Fruit fly (Drosophila melanogaster) whole organism, embryonic: Measurements from ENCODE around the gene Polr2I.

Source experiments
- Asciz ChIP-seq: fragments of 200-800 bp; sonication (Bioruptor generic); optimal IDR thresholded peaks from 2 replicates; lab custom pipeline; 2017; ENCODE audit warnings: missing biosample characterization, mild to moderate bottlenecking, missing genetic modification characterization, missing genetic modification reagents
- Atf6 ChIP-seq: fragments of 200-800 bp; sonication (Bioruptor generic); IDR thresholded peaks from 2 replicates; pipeline ENCODE4 v1.3.6; 2022; ENCODE audit warnings: missing biosample characterization, missing genetic modification characterization
- Bteb2 ChIP-seq: fragments of 200-800 bp; sonication (Bioruptor generic); optimal IDR thresholded peaks from 2 replicates; lab custom pipeline; 2016; ENCODE audit warnings: missing biosample characterization, missing genetic modification characterization
- CG10543 ChIP-seq: fragments of 200-800 bp; sonication (Bioruptor generic); optimal IDR thresholded peaks from 3 replicates; lab custom pipeline; 2017; ENCODE audit warnings: missing biosample characterization, mild to moderate bottlenecking, missing genetic modification characterization, moderate library complexity
- CG12299 ChIP-seq: fragments of 200-800 bp; sonication (Bioruptor generic); optimal IDR thresholded peaks from 2 replicates; lab custom pipeline; 2018; ENCODE audit warnings: missing biosample characterization, mild to moderate bottlenecking, missing genetic modification characterization
- CG12391 ChIP-seq: fragments of 200-800 bp; sonication (Bioruptor generic); optimal IDR thresholded peaks from 3 replicates; lab custom pipeline; 2018; ENCODE audit warnings: missing biosample characterization, mild to moderate bottlenecking, missing genetic modification characterization, moderate library complexity
- CG12744 ChIP-seq: fragments of 200-800 bp; sonication (Bioruptor generic); optimal IDR thresholded peaks from 2 replicates; lab custom pipeline; 2016; ENCODE audit warnings: missing biosample characterization, missing genetic modification characterization
- CG13296 ChIP-seq: fragments of 200-800 bp; sonication (Bioruptor generic); optimal IDR thresholded peaks from 3 replicates; lab custom pipeline; 2018; ENCODE audit warnings: missing biosample characterization, mild to moderate bottlenecking, missing genetic modification characterization
- CG14050 ChIP-seq: fragments of 200-800 bp; sonication (Bioruptor generic); IDR thresholded peaks from 3 replicates; pipeline ENCODE4 v1.3.6; 2022; ENCODE audit warnings: missing biosample characterization, missing genetic modification characterization
- CG14667 ChIP-seq: fragments of 200-800 bp; sonication (Bioruptor generic); IDR thresholded peaks from 2 replicates; pipeline ENCODE4 v1.3.6; 2022; ENCODE audit warnings: missing biosample characterization, missing genetic modification characterization
- CG14710 ChIP-seq: fragments of 200-800 bp; sonication (Bioruptor generic); optimal IDR thresholded peaks from 3 replicates; lab custom pipeline; 2019; ENCODE audit warnings: missing biosample characterization, mild to moderate bottlenecking, missing genetic modification characterization, moderate library complexity
- CG15073 ChIP-seq: fragments of 200-800 bp; sonication (Bioruptor generic); optimal IDR thresholded peaks from 2 replicates; lab custom pipeline; 2016; ENCODE audit warnings: missing biosample characterization, missing genetic modification characterization
- CG15479 ChIP-seq: fragments of 200-800 bp; sonication (Bioruptor generic); optimal IDR thresholded peaks from 3 replicates; lab custom pipeline; 2019; ENCODE audit warnings: missing biosample characterization, mild to moderate bottlenecking, missing genetic modification characterization, moderate library complexity
- CG16813 ChIP-seq: fragments of 200-800 bp; sonication (Bioruptor generic); IDR thresholded peaks from 3 replicates; pipeline ENCODE4 v1.3.6; 2022; ENCODE audit warnings: missing biosample characterization, missing genetic modification characterization; ENCODE audit not compliant: partially characterized antibody
- CG2889 ChIP-seq: fragments of 200-800 bp; sonication (Bioruptor generic); IDR thresholded peaks from 3 replicates; pipeline ENCODE4 v1.3.6; 2022; ENCODE audit warnings: missing biosample characterization, missing genetic modification characterization
- CG31441 ChIP-seq: fragments of 200-800 bp; sonication (Bioruptor generic); IDR thresholded peaks from 2 replicates; pipeline ENCODE4 v1.3.6; 2022; ENCODE audit warnings: missing biosample characterization, missing genetic modification characterization
- CG34224 ChIP-seq: fragments of 200-800 bp; sonication (Bioruptor generic); IDR thresholded peaks from 3 replicates; pipeline ENCODE4 v1.3.6; 2022; ENCODE audit warnings: missing biosample characterization, missing genetic modification characterization; ENCODE audit not compliant: partially characterized antibody
- CG34376 ChIP-seq: fragments of 200-800 bp; sonication (Bioruptor generic); optimal IDR thresholded peaks from 2 replicates; lab custom pipeline; 2018; ENCODE audit warnings: missing biosample characterization, mild to moderate bottlenecking, missing genetic modification characterization
- CG34422 ChIP-seq: fragments of 200-800 bp; sonication (Bioruptor generic); IDR thresholded peaks from 3 replicates; pipeline ENCODE4 v1.3.6; 2022; ENCODE audit warnings: missing biosample characterization, missing genetic modification characterization
- CG6683 ChIP-seq: fragments of 200-800 bp; sonication (Bioruptor generic); optimal IDR thresholded peaks from 2 replicates; lab custom pipeline; 2017; ENCODE audit warnings: missing biosample characterization, mild to moderate bottlenecking, missing genetic modification characterization, missing genetic modification reagents
- CG8478 ChIP-seq: fragments of >200 bp; optimal IDR thresholded peaks from 2 replicates; lab custom pipeline; 2018
- CG9609 ChIP-seq: fragments of 200-800 bp; sonication (Bioruptor generic); optimal IDR thresholded peaks from 3 replicates; lab custom pipeline; 2016; ENCODE audit warnings: missing biosample characterization, missing genetic modification characterization
- CG9817 ChIP-seq: fragments of 200-800 bp; sonication (Bioruptor generic); optimal IDR thresholded peaks from 2 replicates; lab custom pipeline; 2018; ENCODE audit warnings: missing biosample characterization, mild to moderate bottlenecking, missing genetic modification characterization, moderate library complexity
- CkIIα-i1 ChIP-seq: fragments of 200-800 bp; sonication (Bioruptor generic); IDR thresholded peaks from 2 replicates; pipeline ENCODE4 v1.3.6; 2022; ENCODE audit warnings: missing biosample characterization, missing genetic modification characterization
- Dip2 ChIP-seq: fragments of 200-800 bp; sonication (Bioruptor generic); IDR thresholded peaks from 2 replicates; pipeline ENCODE4 v1.3.6; 2022; ENCODE audit warnings: missing biosample characterization, missing genetic modification characterization
- Ets65A ChIP-seq: fragments of 200-800 bp; sonication (Bioruptor generic); peaks from one replicate; lab custom pipeline; 2016; ENCODE audit warnings: missing biosample characterization, missing genetic modification characterization
- GATAe ChIP-seq: fragments of 200-800 bp; sonication (Bioruptor generic); conservative IDR thresholded peaks from 2 replicates; pipeline ENCODE4 v1.3.6; 2022; ENCODE audit warnings: missing biosample characterization, missing genetic modification characterization
- HLH3B ChIP-seq: fragments of 200-800 bp; sonication (Bioruptor generic); IDR thresholded peaks from 2 replicates; pipeline ENCODE4 v1.3.6; 2022; ENCODE audit warnings: missing biosample characterization, missing genetic modification characterization
- Hand ChIP-seq: fragments of 200-800 bp; sonication (Bioruptor generic); optimal IDR thresholded peaks from 2 replicates; lab custom pipeline; 2017; ENCODE audit warnings: mild to moderate bottlenecking, missing biosample characterization, missing genetic modification reagents, missing genetic modification characterization
- Hey ChIP-seq: fragments of 200-800 bp; sonication (Bioruptor generic); optimal IDR thresholded peaks from 3 replicates; lab custom pipeline; 2018; ENCODE audit warnings: missing biosample characterization, mild to moderate bottlenecking, missing genetic modification characterization
- Med ChIP-seq: fragments of 200-800 bp; sonication (Bioruptor generic); peaks from one replicate; lab custom pipeline; 2016; ENCODE audit warnings: missing biosample characterization, missing genetic modification characterization, mild to moderate bottlenecking, inconsistent platforms, moderate library complexity
- Mes4 ChIP-seq: fragments of 200-800 bp; sonication (Bioruptor generic); optimal IDR thresholded peaks from 2 replicates; lab custom pipeline; 2016; ENCODE audit warnings: missing biosample characterization, missing genetic modification characterization
- NC2α ChIP-seq: fragments of 200-800 bp; sonication (Bioruptor generic); optimal IDR thresholded peaks from 2 replicates; lab custom pipeline; 2016; ENCODE audit warnings: missing biosample characterization, missing genetic modification characterization
- Rx ChIP-seq: fragments of 200-800 bp; sonication (Bioruptor generic); IDR thresholded peaks from 2 replicates; pipeline ENCODE4 v1.3.6; 2022; ENCODE audit warnings: missing biosample characterization, missing genetic modification characterization
- crp ChIP-seq, 2 experiments: fragments of 200-800 bp; sonication (Bioruptor generic); optimal IDR thresholded peaks; 2 replicates in 1 of 2; 3 replicates in 1 of 2; lab custom pipeline; 2017; ENCODE audit warnings: missing biosample characterization in 2 of 2, missing genetic modification characterization in 2 of 2, mild to moderate bottlenecking in 1 of 2, moderate library complexity in 1 of 2
- danr ChIP-seq: fragments of 200-800 bp; sonication (Bioruptor generic); IDR thresholded peaks from 2 replicates; pipeline ENCODE4 v1.3.6; 2022; ENCODE audit warnings: missing biosample characterization, missing genetic modification characterization
- dati ChIP-seq: fragments of 200-800 bp; sonication (Bioruptor generic); IDR thresholded peaks from 2 replicates; pipeline ENCODE4 v1.3.6; 2022; ENCODE audit warnings: missing biosample characterization, missing genetic modification characterization
- en ChIP-seq: fragments of 200-800 bp; sonication (Bioruptor generic); optimal IDR thresholded peaks from 2 replicates; lab custom pipeline; 2016; ENCODE audit warnings: missing biosample characterization, missing genetic modification characterization
- fru ChIP-seq: fragments of >200 bp; optimal IDR thresholded peaks from 2 replicates; lab custom pipeline; 2017
- grau ChIP-seq: fragments of 200-800 bp; optimal IDR thresholded peaks from 3 replicates; lab custom pipeline; 2019; ENCODE audit warnings: missing biosample characterization, mild to moderate bottlenecking, missing genetic modification characterization, moderate library complexity
- gro ChIP-seq: fragments of 200-800 bp; sonication (Bioruptor generic); optimal IDR thresholded peaks from 2 replicates; lab custom pipeline; 2016; ENCODE audit warnings: missing biosample characterization, missing genetic modification characterization
- kni ChIP-seq: fragments of 200-800 bp; sonication (Bioruptor generic); optimal IDR thresholded peaks from 3 replicates; lab custom pipeline; 2017; ENCODE audit warnings: mild to moderate bottlenecking, missing biosample characterization, missing genetic modification reagents, missing genetic modification characterization
- knrl ChIP-seq: fragments of 200-800 bp; sonication (Bioruptor generic); IDR thresholded peaks from 3 replicates; pipeline ENCODE4 v1.3.6; 2022; ENCODE audit warnings: missing biosample characterization, missing genetic modification characterization; ENCODE audit not compliant: partially characterized antibody
- luna ChIP-seq: fragments of 200-800 bp; sonication (Bioruptor generic); optimal IDR thresholded peaks from 2 replicates; lab custom pipeline; 2016; ENCODE audit warnings: missing biosample characterization, missing genetic modification characterization
- nerfin-2 ChIP-seq: fragments of 200-800 bp; sonication (Bioruptor generic); IDR thresholded peaks from 2 replicates; pipeline ENCODE4 v1.3.6; 2022; ENCODE audit warnings: missing biosample characterization, missing genetic modification characterization; ENCODE audit not compliant: partially characterized antibody
- pan ChIP-seq, 4 experiments: fragments of >200 bp in 3 of 4; fragments of 200-800 bp in 1 of 4; sonication (Bioruptor generic) in 1 of 4; optimal IDR thresholded peaks in 3 of 4; IDR thresholded peaks in 1 of 4; 2 replicates each; pipeline versions ENCODE4 v1.3.6 to Lab custom; 2017 to 2022; ENCODE audit warnings: missing biosample characterization in 2 of 4, missing genetic modification characterization in 2 of 4, mixed read lengths in 1 of 4
- rib ChIP-seq: fragments of 200-800 bp; sonication (Bioruptor generic); IDR thresholded peaks from 2 replicates; pipeline ENCODE4 v1.3.6; 2022; ENCODE audit warnings: missing biosample characterization, missing genetic modification characterization
- row ChIP-seq: fragments of 200-800 bp; sonication (Bioruptor generic); IDR thresholded peaks from 3 replicates; pipeline ENCODE4 v1.3.6; 2022; ENCODE audit warnings: missing biosample characterization, missing genetic modification characterization
- slbo ChIP-seq: fragments of 200-800 bp; sonication (Bioruptor generic); IDR thresholded peaks from 2 replicates; pipeline ENCODE4 v1.3.6; 2022; ENCODE audit warnings: missing biosample characterization, missing genetic modification characterization
- so ChIP-seq: fragments of 200-800 bp; sonication (Bioruptor generic); IDR thresholded peaks from 3 replicates; pipeline ENCODE4 v1.3.6; 2022; ENCODE audit warnings: missing biosample characterization, missing genetic modification characterization
- trh ChIP-seq: fragments of 200-800 bp; sonication (Bioruptor generic); optimal IDR thresholded peaks from 2 replicates; lab custom pipeline; 2016; ENCODE audit warnings: missing biosample characterization, missing genetic modification characterization
- ttk ChIP-seq: fragments of 200-800 bp; sonication (Bioruptor generic); IDR thresholded peaks from 2 replicates; pipeline ENCODE4 v2.1.2; 2022; ENCODE audit warnings: missing biosample characterization, missing genetic modification characterization

Gene Polr2I

dm6 chr3R:14357405-14357804 is 48.5 kb downstream of the Polr2I start (continued):
- TF ChIP-seq CG34422, result no peak
- TF ChIP-seq CG14710 (tag; lab: Kevin White, UChicago), result peak; percentile 15
- TF ChIP-seq CG12299 (tag; lab: Kevin White, UChicago), result no peak
- peak; percentile 1 for TF ChIP-seq CG6683 (GFP tag; lab: Kevin White, UChicago)
- no peak for TF ChIP-seq crp (GFP tag; optimal IDR thresholded peaks at IDR 0.05; lab: Kevin White, UChicago)
- TF ChIP-seq Atf6 (GFP tag; lab: Robert Waterston, UW), result peak; percentile 11; the same call in 1 of the 2 replicates
- TF ChIP-seq Dip2 (GFP tag; lab: Robert Waterston, UW), result no peak
- peak; percentile 33 for TF ChIP-seq CG12391 (tag; lab: Kevin White, UChicago)
- TF ChIP-seq rib (GFP tag; lab: Robert Waterston, UW), result no peak
- TF ChIP-seq luna (GFP tag; lab: Kevin White, UChicago), result no peak
- peak; percentile 62 for TF ChIP-seq CG14667 (GFP tag; lab: Robert Waterston, UW)
- no peak for TF ChIP-seq danr
- TF ChIP-seq Hey (tag; lab: Kevin White, UChicago), result no peak
- no peak for TF ChIP-seq pan (optimal IDR thresholded peaks at IDR 0.05; lab: Kevin White, UChicago)
- peak in 1 of 2 experiments; percentile 67 for TF ChIP-seq pan (GFP tag; optimal IDR thresholded peaks at IDR 0.05 in 1 of 2, IDR thresholded peaks at IDR 0.05 in 1 of 2)
- peak; percentile 36 for TF ChIP-seq CG9817
- peak; percentile 62 for TF ChIP-seq ttk
- TF ChIP-seq en (GFP tag; lab: Kevin White, UChicago), result no peak
- no peak for TF ChIP-seq CG9609
- TF ChIP-seq knrl (GFP tag; lab: Robert Waterston, UW), result no peak
- TF ChIP-seq NC2α (GFP tag; lab: Kevin White, UChicago), result no peak
- no peak for TF ChIP-seq gro (GFP tag; lab: Kevin White, UChicago)
- TF ChIP-seq CG31441 (GFP tag; lab: Robert Waterston, UW), result peak; percentile 40; the same call in 1 of the 2 replicates
- TF ChIP-seq CG15479, result peak; percentile 4
- TF ChIP-seq nerfin-2 (GFP tag; lab: Robert Waterston, UW), result no peak
- TF ChIP-seq GATAe (GFP tag; lab: Robert Waterston, UW), result no peak
- TF ChIP-seq CG34224 (GFP tag; lab: Robert Waterston, UW), result no peak
- peak; percentile 69 for TF ChIP-seq row (GFP tag; lab: Robert Waterston, UW)
- TF ChIP-seq CkIIα-i1 (GFP tag; lab: Robert Waterston, UW), result no peak
- TF ChIP-seq Rx (GFP tag; lab: Robert Waterston, UW), result no peak
- TF ChIP-seq fru (lab: Kevin White, UChicago), result no peak
- no peak for TF ChIP-seq kni (GFP tag; lab: Kevin White, UChicago)
- TF ChIP-seq grau, result peak; percentile 86
- no peak for TF ChIP-seq trh (GFP tag; lab: Kevin White, UChicago)
- TF ChIP-seq CG2889 (GFP tag; lab: Robert Waterston, UW), result 0 out of 3 replicates have a peak, but pooled peaks have one; percentile 36
- no peak for TF ChIP-seq CG10543 (GFP tag; lab: Kevin White, UChicago)
- no peak for TF ChIP-seq Mes4 (GFP tag; lab: Kevin White, UChicago)
- TF ChIP-seq Ets65A (GFP tag; lab: Kevin White, UChicago), result peak; percentile 82
- no peak for TF ChIP-seq CG8478 (lab: Kevin White, UChicago)
- 0 out of 3 replicates have a peak, but pooled peaks have one; percentile 10 for TF ChIP-seq CG14050
- TF ChIP-seq CG15073 (GFP tag; lab: Kevin White, UChicago), result no peak
- TF ChIP-seq CG12744 (GFP tag; lab: Kevin White, UChicago), result no peak
- TF ChIP-seq CG16813 (GFP tag; lab: Robert Waterston, UW), result no peak
- TF ChIP-seq slbo (GFP tag; lab: Robert Waterston, UW), result peak; percentile 51
- TF ChIP-seq Med, result peak; percentile 83
- TF ChIP-seq HLH3B, result peak; percentile 46
- TF ChIP-seq Bteb2 (GFP tag; lab: Kevin White, UChicago), result no peak
- TF ChIP-seq Hand (GFP tag; lab: Kevin White, UChicago), result no peak
- TF ChIP-seq CG34376 (GFP tag; lab: Kevin White, UChicago), result no peak
- TF ChIP-seq so (GFP tag; lab: Robert Waterston, UW), result peak; percentile 43; the same call in 2 of the 3 replicates
- no peak for TF ChIP-seq dati
- TF ChIP-seq Asciz (GFP tag; lab: Kevin White, UChicago), result peak; percentile 6
- TF ChIP-seq CG13296 (GFP tag; lab: Kevin White, UChicago), result peak; percentile 17
